Fruit fly (Drosophila melanogaster): ENCODE results near the gene Vps45.
A peak's percentile ranks its signal among the peaks of the same experiment; 100 is the strongest.

The Vps45 gene

DNA sequence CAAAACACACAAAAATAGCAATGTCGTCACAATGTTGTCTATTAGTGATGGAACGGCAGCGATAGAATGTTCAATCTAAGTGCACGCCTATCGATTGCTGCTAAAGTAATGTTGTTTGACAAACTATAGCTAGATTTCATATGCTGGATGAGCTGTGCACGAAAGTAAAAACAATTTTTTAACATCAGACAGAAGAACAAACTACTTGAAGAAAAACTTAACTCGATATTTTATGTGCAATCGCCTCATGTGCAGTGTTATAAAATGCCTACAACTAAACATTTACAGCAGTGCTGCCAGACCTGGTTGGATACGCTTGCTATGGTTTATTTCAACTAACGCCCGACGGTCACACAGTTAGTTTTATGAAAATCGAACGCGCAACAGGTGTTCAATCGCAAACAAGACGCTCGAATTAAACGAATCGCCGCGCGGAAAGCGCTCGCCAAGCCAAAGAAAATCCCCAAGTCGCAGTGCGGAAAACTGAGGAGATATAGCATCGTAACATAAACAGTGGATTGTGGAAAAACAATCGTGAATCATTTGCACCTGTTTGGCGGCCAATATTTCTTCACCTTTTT, 27.3 kb downstream of the Vps45 start, which contains the start of the genes bocks and CG8312 (continued):
- TF ChIP-seq Asciz (GFP tag; optimal IDR thresholded peaks at IDR 0.05) (no peak), Abd-B (GFP tag; optimal IDR thresholded peaks at IDR 0.05) (peak; percentile 34), Atf-2 (GFP tag; optimal IDR thresholded peaks at IDR 0.05) (peak; percentile 51), ab (GFP tag; optimal IDR thresholded peaks at IDR 0.05) (no peak), Usf (GFP tag; optimal IDR thresholded peaks at IDR 0.05) (no peak), dpn (GFP tag; optimal IDR thresholded peaks at IDR 0.05) (peak; percentile 49 to 64), Hr78 (GFP tag; optimal IDR thresholded peaks at IDR 0.05) (no peak), zfh2 (GFP tag; optimal IDR thresholded peaks at IDR 0.05) (peak; percentile 78), ssp (GFP tag; IDR thresholded peaks at IDR 0.05) (no peak), nom (GFP tag; optimal IDR thresholded peaks at IDR 0.05) (no peak), CG1602 (GFP tag; optimal IDR thresholded peaks at IDR 0.05) (peak; percentile 31), CG10366 (GFP tag; IDR thresholded peaks at IDR 0.05) (no peak), CG3838 (GFP tag; optimal IDR thresholded peaks at IDR 0.05) (peak; percentile 80), HLH4C (GFP tag; IDR thresholded peaks at IDR 0.05; ENCODE audit: partially characterized antibody) (no peak), CG4424 (GFP tag; optimal IDR thresholded peaks at IDR 0.05) (peak; percentile 50), CG14050 (GFP tag; IDR thresholded peaks at IDR 0.05) (no peak), repo (GFP tag; optimal IDR thresholded peaks at IDR 0.05) (peak; percentile 46), CG14710 (tag; optimal IDR thresholded peaks at IDR 0.05) (peak; percentile 86), dmrt11E (tag; optimal IDR thresholded peaks at IDR 0.05) (peak; percentile 16), CG18476 (GFP tag; optimal IDR thresholded peaks at IDR 0.05) (no peak), pnt (GFP tag; optimal IDR thresholded peaks at IDR 0.05) (peak; percentile 24), zen (tag; optimal IDR thresholded peaks at IDR 0.05) (peak; percentile 26), CG12219 (GFP tag; optimal IDR thresholded peaks at IDR 0.05) (no peak), Ravus (GFP tag; IDR thresholded peaks at IDR 0.05) (no peak), Xbp1 (GFP tag; optimal IDR thresholded peaks at IDR 0.05) (peak; percentile 65), Neu2 (GFP tag; optimal IDR thresholded peaks at IDR 0.05; ENCODE audit: borderline replicate concordance) (no peak), esg (GFP tag; conservative IDR thresholded peaks at IDR 0.05) (no peak), sd (tag; optimal IDR thresholded peaks at IDR 0.05) (peak; percentile 57), tio (GFP tag; optimal IDR thresholded peaks at IDR 0.05) (no peak), CG16863 (GFP tag; optimal IDR thresholded peaks at IDR 0.05) (no peak), CG14965 (GFP tag; optimal IDR thresholded peaks at IDR 0.05; ENCODE audit: borderline replicate concordance) (no peak), Opbp (GFP tag; IDR thresholded peaks at IDR 0.05; ENCODE audit: partially characterized antibody) (no peak), Blimp-1 (GFP tag; optimal IDR thresholded peaks at IDR 0.05) (peak; percentile 22), abd-A (tag; optimal IDR thresholded peaks at IDR 0.05) (no peak), NfI (GFP tag; optimal IDR thresholded peaks at IDR 0.05) (peak; percentile 26), Gug (GFP tag; IDR thresholded peaks at IDR 0.05) (no peak), CG2116 (GFP tag; optimal IDR thresholded peaks at IDR 0.05) (peak; percentile 92), CG6813 (GFP tag; optimal IDR thresholded peaks at IDR 0.05) (no peak), CG7357 (GFP tag; IDR thresholded peaks at IDR 0.05) (no peak), Mrtf (GFP tag; IDR thresholded peaks at IDR 0.05) (no peak), CG13287 (GFP tag; IDR thresholded peaks at IDR 0.05; ENCODE audit: partially characterized antibody) (no peak), CG10654 (GFP tag; optimal IDR thresholded peaks at IDR 0.05) (peak; percentile 38), CG7987 (GFP tag; optimal IDR thresholded peaks at IDR 0.05) (peak; percentile 8), CG10565 (GFP tag; optimal IDR thresholded peaks at IDR 0.05) (no peak), CG18262 (tag; optimal IDR thresholded peaks at IDR 0.05) (peak; percentile 19), slbo (GFP tag; IDR thresholded peaks at IDR 0.05) (no peak), so (GFP tag; IDR thresholded peaks at IDR 0.05) (no peak), ERR (GFP tag; optimal IDR thresholded peaks at IDR 0.05) (peak; percentile 80), CG14667 (GFP tag; IDR thresholded peaks at IDR 0.05) (no peak), nerfin-1 (tag; optimal IDR thresholded peaks at IDR 0.05) (peak; percentile 50)

Data from whole organism, embryonic.